Worm (Caenorhabditis elegans) whole organism, midembryonic: Measurements from ENCODE around the gene F53B1.9.

Experiments used
- cog-1 ChIP-seq: sonication (generic microtip); optimal IDR thresholded peaks from 2 replicates; lab custom pipeline; 2016; ENCODE audit warnings: missing genetic modification characterization, missing compliant biosample characterization
- ztf-29 ChIP-seq: fragments of 200-800 bp; sonication (Bioruptor generic); IDR thresholded peaks from 2 replicates; pipeline ENCODE4 v1.3.6; 2022; ENCODE audit warnings: missing genetic modification reagents, missing genetic modification characterization, missing compliant biosample characterization

DNA sequence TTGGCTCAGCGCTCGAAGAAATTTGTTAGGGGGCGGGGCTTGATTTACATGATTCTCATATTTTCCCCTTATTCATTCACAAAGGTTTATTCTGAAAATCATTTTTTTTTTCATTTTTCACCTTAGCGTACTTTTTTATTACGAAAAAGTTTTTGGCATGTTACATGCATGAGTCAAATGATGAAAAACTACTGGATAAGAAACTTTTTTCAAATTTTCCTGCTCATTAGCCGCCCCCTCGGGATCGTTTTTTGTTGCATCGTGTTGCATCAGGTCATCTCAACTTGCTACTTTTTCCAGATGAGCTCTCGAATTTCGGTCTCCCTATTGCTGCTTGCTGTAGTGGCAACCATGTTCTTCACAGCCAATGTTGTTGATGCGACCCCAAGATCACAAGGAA is 31.4 kb upstream of the F53B1.9 start, which contains the start of gene pdf-2:
- TF ChIP-seq cog-1 (tag; lab: Kevin White, UChicago) (no peak), ztf-29 (GFP tag; lab: Robert Waterston, UW) (no peak)
